Fruit fly (Drosophila melanogaster) S2 (cell line): ENCODE measurements around the gene CG3184.

Source experiments
- CG8478 ChIP-seq: fragments of >200 bp; optimal IDR thresholded peaks from 2 replicates; lab custom pipeline; 2018
- CTCF ChIP-seq, 2 experiments: fragments of >200 bp; optimal IDR thresholded peaks; 2 replicates each; lab custom pipeline; 2018

dm6 chrX:6708138-6708537 lies 19.6 kb upstream of the CG3184 start:
- no peak for TF ChIP-seq CTCF (optimal IDR thresholded peaks at IDR 0.05; lab: Kevin White, UChicago)
- TF ChIP-seq CG8478 (lab: Kevin White, UChicago), result no peak
